Worm (Caenorhabditis elegans) whole organism, late embryonic: ENCODE data around the gene cng-2.

Source experiments
- C08G9.2 ChIP-seq: sonication (generic microtip); optimal IDR thresholded peaks from 2 replicates; lab custom pipeline; 2016; ENCODE audit warnings: mild to moderate bottlenecking, missing genetic modification characterization, moderate library complexity, missing compliant biosample characterization
- C38D4.7 ChIP-seq: fragments of 200-800 bp; sonication (Bioruptor generic); optimal IDR thresholded peaks from 2 replicates; lab custom pipeline; 2018; ENCODE audit warnings: mild to moderate bottlenecking, missing genetic modification characterization, moderate library complexity, missing compliant biosample characterization
- F13H6.1 ChIP-seq: sonication (generic microtip); optimal IDR thresholded peaks from 2 replicates; lab custom pipeline; 2016; ENCODE audit warnings: missing genetic modification characterization, missing compliant biosample characterization
- K02D7.2 ChIP-seq: sonication (generic microtip); optimal IDR thresholded peaks from 2 replicates; lab custom pipeline; 2017; ENCODE audit warnings: mild to moderate bottlenecking, missing genetic modification characterization, missing compliant biosample characterization
- K09A11.1 ChIP-seq: sonication (generic microtip); optimal IDR thresholded peaks from 2 replicates; lab custom pipeline; 2017; ENCODE audit warnings: antibody characterized with exemption, mild to moderate bottlenecking, missing genetic modification characterization, missing compliant biosample characterization; ENCODE audit not compliant: insufficient read depth
- T23F11.4 ChIP-seq: fragments of 200-800 bp; sonication (Bioruptor generic); optimal IDR thresholded peaks from 2 replicates; lab custom pipeline; 2018; ENCODE audit warnings: mild to moderate bottlenecking, missing genetic modification characterization, missing compliant biosample characterization
- Y22D7AL.16 ChIP-seq: sonication (generic microtip); optimal IDR thresholded peaks from 2 replicates; lab custom pipeline; 2016; ENCODE audit warnings: missing genetic modification characterization, missing compliant biosample characterization
- ama-1 ChIP-seq: fragments of 150-350 bp; optimal IDR thresholded peaks from 2 replicates; lab custom pipeline; 2014
- ceh-18 ChIP-seq: sonication (generic microtip); optimal IDR thresholded peaks from 2 replicates; lab custom pipeline; 2016; ENCODE audit warnings: missing genetic modification characterization, missing compliant biosample characterization
- ceh-19 ChIP-seq: fragments of 200-800 bp; sonication (Bioruptor generic); optimal IDR thresholded peaks from 2 replicates; lab custom pipeline; 2018; ENCODE audit warnings: mild to moderate bottlenecking, missing genetic modification characterization, missing compliant biosample characterization
- ceh-2 ChIP-seq: sonication (generic microtip); optimal IDR thresholded peaks from 2 replicates; lab custom pipeline; 2016; ENCODE audit warnings: missing genotype, missing genetic modification characterization, missing compliant biosample characterization
- ceh-22 ChIP-seq: sonication (generic microtip); optimal IDR thresholded peaks from 2 replicates; lab custom pipeline; 2017; ENCODE audit warnings: missing biosample characterization, missing genetic modification characterization
- ceh-30 ChIP-seq: fragments of 150-350 bp; optimal IDR thresholded peaks from 2 replicates; lab custom pipeline; 2014; ENCODE audit warnings: missing biosample characterization, missing genetic modification characterization
- ceh-31 ChIP-seq: sonication (generic microtip); optimal IDR thresholded peaks from 2 replicates; lab custom pipeline; 2016; ENCODE audit warnings: missing genetic modification characterization, missing compliant biosample characterization
- ceh-34 ChIP-seq: sonication (generic microtip); optimal IDR thresholded peaks from 2 replicates; lab custom pipeline; 2016; ENCODE audit warnings: mild to moderate bottlenecking, missing genetic modification characterization, missing compliant biosample characterization
- ceh-45 ChIP-seq: fragments of 200-800 bp; sonication (Bioruptor generic); IDR thresholded peaks from 2 replicates; pipeline ENCODE4 v1.3.6; 2022; ENCODE audit warnings: missing genetic modification reagents, missing genetic modification characterization, missing compliant biosample characterization
- ceh-6 ChIP-seq: fragments of 200-800 bp; sonication (Bioruptor generic); optimal IDR thresholded peaks from 2 replicates; lab custom pipeline; 2018; ENCODE audit warnings: mild to moderate bottlenecking, missing genetic modification characterization, missing compliant biosample characterization
- ceh-9 ChIP-seq: sonication (generic microtip); optimal IDR thresholded peaks from 2 replicates; lab custom pipeline; 2016; ENCODE audit warnings: mild to moderate bottlenecking, missing genetic modification characterization, inconsistent platforms, missing compliant biosample characterization
- che-1 ChIP-seq: sonication (generic microtip); optimal IDR thresholded peaks from 2 replicates; lab custom pipeline; 2016; ENCODE audit warnings: mild to moderate bottlenecking, missing genetic modification characterization, missing compliant biosample characterization
- dmd-4 ChIP-seq: sonication (generic microtip); optimal IDR thresholded peaks from 2 replicates; lab custom pipeline; 2016; ENCODE audit warnings: borderline replicate concordance, missing genetic modification characterization, missing compliant biosample characterization
- elt-2 ChIP-seq: sonication (generic microtip); optimal IDR thresholded peaks from 2 replicates; lab custom pipeline; 2016; ENCODE audit warnings: missing genetic modification reagents, missing genetic modification characterization, missing compliant biosample characterization
- elt-4 ChIP-seq: sonication (generic microtip); optimal IDR thresholded peaks from 2 replicates; lab custom pipeline; 2016; ENCODE audit warnings: missing genetic modification characterization, missing compliant biosample characterization
- eyg-1 ChIP-seq: sonication (generic microtip); optimal IDR thresholded peaks from 2 replicates; lab custom pipeline; 2016; ENCODE audit warnings: missing genotype, missing genetic modification characterization, missing compliant biosample characterization
- fkh-6 ChIP-seq: sonication (generic microtip); optimal IDR thresholded peaks from 2 replicates; lab custom pipeline; 2016; ENCODE audit warnings: missing genetic modification characterization, missing compliant biosample characterization
- gmeb-2 ChIP-seq: sonication (generic microtip); optimal IDR thresholded peaks from 2 replicates; lab custom pipeline; 2016; ENCODE audit warnings: missing genetic modification characterization, inconsistent platforms, missing compliant biosample characterization
- hlh-15 ChIP-seq: sonication (generic microtip); optimal IDR thresholded peaks from 2 replicates; lab custom pipeline; 2016; ENCODE audit warnings: missing genetic modification characterization, missing compliant biosample characterization
- hlh-8 ChIP-seq: sonication (generic microtip); optimal IDR thresholded peaks from 2 replicates; lab custom pipeline; 2016; ENCODE audit warnings: missing genotype, missing genetic modification characterization, missing compliant biosample characterization
- lim-6 ChIP-seq: sonication (generic microtip); optimal IDR thresholded peaks from 2 replicates; lab custom pipeline; 2016; ENCODE audit warnings: missing genetic modification characterization, missing compliant biosample characterization
- lin-11 ChIP-seq: fragments of 200-800 bp; sonication (Bioruptor generic); optimal IDR thresholded peaks from 2 replicates; lab custom pipeline; 2018; ENCODE audit warnings: mild to moderate bottlenecking, missing genetic modification characterization, missing compliant biosample characterization
- madf-2 ChIP-seq: sonication (generic microtip); optimal IDR thresholded peaks from 2 replicates; lab custom pipeline; 2017; ENCODE audit warnings: missing genetic modification characterization, missing compliant biosample characterization
- nfya-1 ChIP-seq: sonication (generic microtip); optimal IDR thresholded peaks from 2 replicates; lab custom pipeline; 2017; ENCODE audit warnings: missing genetic modification characterization, mild to moderate bottlenecking, missing compliant biosample characterization, antibody characterized with exemption, moderate library complexity
- nhr-232 ChIP-seq: sonication (generic microtip); optimal IDR thresholded peaks from 2 replicates; lab custom pipeline; 2016; ENCODE audit warnings: missing genetic modification characterization, missing compliant biosample characterization
- npax-4 ChIP-seq: sonication (generic microtip); optimal IDR thresholded peaks from 2 replicates; lab custom pipeline; 2016; ENCODE audit warnings: missing genetic modification characterization, missing compliant biosample characterization
- odd-2 ChIP-seq: sonication (generic microtip); optimal IDR thresholded peaks from 2 replicates; lab custom pipeline; 2017; ENCODE audit warnings: antibody characterized with exemption, mild to moderate bottlenecking, missing genetic modification characterization, missing compliant biosample characterization
- pag-3 ChIP-seq: sonication (generic microtip); optimal IDR thresholded peaks from 2 replicates; lab custom pipeline; 2016; ENCODE audit warnings: missing compliant biosample characterization, missing genetic modification characterization, borderline replicate concordance
- pax-1 ChIP-seq: fragments of 150-350 bp; optimal IDR thresholded peaks from 2 replicates; lab custom pipeline; 2014; ENCODE audit warnings: missing biosample characterization, missing genetic modification characterization
- pha-2 ChIP-seq: sonication (generic microtip); optimal IDR thresholded peaks from 2 replicates; lab custom pipeline; 2017; ENCODE audit warnings: mild to moderate bottlenecking, missing genetic modification characterization, missing compliant biosample characterization
- pqm-1 ChIP-seq: sonication (generic microtip); optimal IDR thresholded peaks from 2 replicates; lab custom pipeline; 2016; ENCODE audit warnings: missing genetic modification characterization, missing compliant biosample characterization
- pros-1 ChIP-seq: fragments of 150-350 bp; optimal IDR thresholded peaks from 2 replicates; lab custom pipeline; 2014; ENCODE audit warnings: missing biosample characterization, missing genetic modification reagents, missing genetic modification characterization
- rnt-1 ChIP-seq: sonication (generic microtip); optimal IDR thresholded peaks from 2 replicates; lab custom pipeline; 2016; ENCODE audit warnings: missing genetic modification characterization, missing compliant biosample characterization
- sox-2 ChIP-seq: fragments of 200-800 bp; sonication (Bioruptor generic); IDR thresholded peaks from 2 replicates; pipeline ENCODE4 v1.3.6; 2022; ENCODE audit warnings: missing genetic modification reagents, missing genetic modification characterization, missing compliant biosample characterization
- sox-4 ChIP-seq: sonication (generic microtip); optimal IDR thresholded peaks from 2 replicates; lab custom pipeline; 2017; ENCODE audit warnings: mild to moderate bottlenecking, missing genetic modification characterization, inconsistent platforms, missing compliant biosample characterization
- syd-9 ChIP-seq: sonication (generic microtip); optimal IDR thresholded peaks from 2 replicates; lab custom pipeline; 2016; ENCODE audit warnings: mild to moderate bottlenecking, missing genetic modification characterization, moderate library complexity, missing compliant biosample characterization
- ttx-3 ChIP-seq: sonication (generic microtip); optimal IDR thresholded peaks from 2 replicates; lab custom pipeline; 2016; ENCODE audit warnings: missing genetic modification reagents, missing genetic modification characterization, missing compliant biosample characterization
- unc-42 ChIP-seq: sonication (generic microtip); optimal IDR thresholded peaks from 2 replicates; lab custom pipeline; 2016; ENCODE audit warnings: missing genotype, missing genetic modification characterization, missing compliant biosample characterization
- unc-55 ChIP-seq: sonication (generic microtip); optimal IDR thresholded peaks from 2 replicates; lab custom pipeline; 2017; ENCODE audit warnings: missing biosample characterization, missing genetic modification reagents, missing genetic modification characterization
- unc-86 ChIP-seq: sonication (generic microtip); optimal IDR thresholded peaks from 2 replicates; lab custom pipeline; 2016; ENCODE audit warnings: missing genetic modification characterization, missing compliant biosample characterization
- ztf-16 ChIP-seq: sonication (generic microtip); optimal IDR thresholded peaks from 2 replicates; lab custom pipeline; 2017; ENCODE audit warnings: missing genetic modification characterization, missing compliant biosample characterization

Gene cng-2

DNA sequence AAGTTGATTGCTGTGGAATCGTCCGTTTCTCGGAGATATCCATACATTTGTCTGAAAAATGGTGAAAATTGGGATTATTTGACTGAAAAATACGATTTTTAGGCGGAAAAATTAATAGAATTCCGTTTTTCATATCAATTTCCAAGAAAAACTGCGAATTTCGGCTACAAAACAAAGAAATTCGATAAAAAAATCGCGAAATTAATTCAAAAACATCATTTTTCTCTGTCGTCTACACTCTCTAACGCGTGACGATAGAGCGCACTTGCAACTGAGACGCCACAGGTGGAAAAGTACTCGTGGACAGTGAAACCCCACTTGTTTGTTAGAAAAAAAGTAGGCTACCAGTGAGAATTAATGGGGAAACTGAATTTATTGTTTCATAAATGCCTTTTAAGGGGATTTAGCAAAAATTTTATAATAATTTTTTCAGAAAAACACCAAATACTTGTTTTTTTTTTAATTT lies 4.0 kb upstream of the cng-2 start, which contains the start of gene cpsf-1 (continued):
- TF ChIP-seq Y22D7AL.16 (tag; lab: Kevin White, UChicago), result no peak
- no peak for TF ChIP-seq che-1 (tag; lab: Kevin White, UChicago)
- no peak for TF ChIP-seq ceh-30 (tag; lab: Kevin White, UChicago)
- peak; percentile 7 for TF ChIP-seq lin-11 (tag; lab: Kevin White, UChicago)
- no peak for TF ChIP-seq elt-4 (tag; lab: Kevin White, UChicago)
- no peak for TF ChIP-seq ceh-6 (GFP tag; lab: Kevin White, UChicago)
- peak; percentile 97 for TF ChIP-seq ceh-31 (tag; lab: Kevin White, UChicago)
- TF ChIP-seq ztf-16, result peak; percentile 59
- TF ChIP-seq lim-6, result peak; percentile 80
- TF ChIP-seq nfya-1, result peak; percentile 75
- TF ChIP-seq unc-86 (tag; lab: Kevin White, UChicago), result peak; percentile 63
- TF ChIP-seq ama-1, result no peak
- no peak for TF ChIP-seq sox-2 (GFP tag; lab: Robert Waterston, UW)
- peak; percentile 5 for TF ChIP-seq hlh-15 (tag; lab: Kevin White, UChicago)
- TF ChIP-seq pros-1 (tag; lab: Kevin White, UChicago), result no peak
- no peak for TF ChIP-seq nhr-232 (tag; lab: Kevin White, UChicago)
- TF ChIP-seq pax-1 (tag; lab: Kevin White, UChicago), result no peak
- peak; percentile 73 for TF ChIP-seq elt-2 (tag; lab: Kevin White, UChicago)
- no peak for TF ChIP-seq ceh-9 (tag; lab: Kevin White, UChicago)

DNA sequence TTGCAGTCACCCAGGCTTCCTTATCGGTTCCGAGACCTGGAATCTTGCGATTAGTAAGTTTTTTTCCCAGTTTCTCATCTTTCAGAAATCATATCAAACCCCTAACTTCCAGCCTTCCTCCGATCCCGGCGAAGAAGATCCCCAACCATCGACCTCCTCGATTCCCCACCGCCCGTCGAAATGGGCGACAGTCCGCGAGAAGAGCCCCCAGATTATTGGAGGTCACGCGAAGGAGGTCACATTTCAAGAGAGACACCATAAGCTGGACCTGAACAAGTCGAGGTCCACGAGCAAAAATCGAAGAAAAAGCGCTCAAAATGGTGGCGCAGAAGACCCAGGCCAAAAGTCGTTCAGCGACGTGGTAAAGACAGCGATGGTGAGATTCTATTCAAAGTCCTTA lies 506 bp downstream of the cng-2 start:
- TF ChIP-seq K09A11.1 (tag; lab: Kevin White, UChicago) (no peak), syd-9 (tag; lab: Kevin White, UChicago) (no peak), unc-55 (GFP tag; lab: Kevin White, UChicago) (no peak), ceh-19 (GFP tag; lab: Kevin White, UChicago) (no peak), ceh-6 (GFP tag; lab: Kevin White, UChicago) (no peak), T23F11.4 (GFP tag; lab: Kevin White, UChicago) (no peak), ceh-9 (tag; lab: Kevin White, UChicago) (no peak), Y22D7AL.16 (tag; lab: Kevin White, UChicago) (no peak), madf-2 (no peak), ceh-22 (tag; lab: Kevin White, UChicago) (no peak), elt-4 (tag; lab: Kevin White, UChicago) (no peak), sox-4 (tag; lab: Kevin White, UChicago) (no peak), ceh-30 (tag; lab: Kevin White, UChicago) (no peak), ttx-3 (tag; lab: Kevin White, UChicago) (no peak), elt-2 (tag; lab: Kevin White, UChicago) (no peak), ceh-18 (tag; lab: Kevin White, UChicago) (no peak), pqm-1 (tag; lab: Kevin White, UChicago) (no peak), unc-42 (no peak)
- TF ChIP-seq, all 69 proteins: peak for 0

DNA sequence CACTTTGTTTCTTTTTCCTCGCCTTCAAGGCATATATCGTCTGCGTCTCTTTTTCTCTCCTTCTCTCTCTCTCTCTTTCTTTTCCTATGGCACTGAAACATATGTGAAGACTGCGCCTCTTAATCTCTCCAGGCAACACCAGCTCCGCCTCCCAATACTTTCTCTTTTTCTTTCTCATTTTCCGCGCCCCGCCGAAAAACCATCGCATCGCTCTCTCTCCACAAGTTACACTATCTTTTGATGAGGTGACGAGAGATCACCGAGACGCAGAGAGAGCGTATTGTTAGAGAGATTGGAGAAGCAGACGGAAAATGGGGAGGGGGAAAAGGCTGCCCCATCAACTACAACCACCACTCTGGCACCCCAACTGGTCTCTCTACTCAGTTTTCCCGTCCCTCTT lies 11.8 kb downstream of the cng-2 start:
- peak; percentile 78 for TF ChIP-seq ceh-34 (tag; lab: Kevin White, UChicago)
- no peak for TF ChIP-seq ttx-3 (tag; lab: Kevin White, UChicago)
- TF ChIP-seq ceh-45, result no peak
- no peak for TF ChIP-seq eyg-1 (tag; lab: Kevin White, UChicago)
- TF ChIP-seq npax-4 (tag; lab: Kevin White, UChicago), result no peak
- peak; percentile 70 for TF ChIP-seq rnt-1 (tag; lab: Kevin White, UChicago)
- no peak for TF ChIP-seq C38D4.7 (GFP tag; lab: Kevin White, UChicago)
- peak; percentile 12 for TF ChIP-seq ceh-2 (tag; lab: Kevin White, UChicago)
- TF ChIP-seq unc-42, result peak; percentile 79
- peak; percentile 74 for TF ChIP-seq hlh-8 (tag; lab: Kevin White, UChicago)
- no peak for TF ChIP-seq ceh-22 (tag; lab: Kevin White, UChicago)
- peak; percentile 47 for TF ChIP-seq F13H6.1 (tag; lab: Kevin White, UChicago)
- TF ChIP-seq nfya-1, result peak; percentile 87
- TF ChIP-seq K02D7.2, result no peak
- peak; percentile 65 for TF ChIP-seq dmd-4 (tag; lab: Kevin White, UChicago)
- TF ChIP-seq odd-2, result no peak
- peak; percentile 91 for TF ChIP-seq ceh-18 (tag; lab: Kevin White, UChicago)
- TF ChIP-seq pag-3, result no peak
- no peak for TF ChIP-seq fkh-6
- no peak for TF ChIP-seq C08G9.2 (tag; lab: Kevin White, UChicago)
- no peak for TF ChIP-seq pqm-1 (tag; lab: Kevin White, UChicago)
- TF ChIP-seq gmeb-2 (tag; lab: Kevin White, UChicago), result no peak
- peak; percentile 34 for TF ChIP-seq pha-2 (tag; lab: Kevin White, UChicago)
- peak; percentile 51 for TF ChIP-seq pros-1 (tag; lab: Kevin White, UChicago)
- TF ChIP-seq sox-4 (tag; lab: Kevin White, UChicago), result no peak
- TF ChIP-seq nhr-232 (tag; lab: Kevin White, UChicago), result no peak
- peak; percentile 25 for TF ChIP-seq ceh-19 (GFP tag; lab: Kevin White, UChicago)
